Fruit fly (Drosophila melanogaster) whole organism, embryonic: ENCODE data around the gene CG33654.

Experiments used
- Awh ChIP-seq: fragments of 200-800 bp; sonication (Bioruptor generic); IDR thresholded peaks from 2 replicates; pipeline ENCODE4, ENCODE4 v1.3.6; 2022; ENCODE audit warnings: missing biosample characterization, missing genetic modification characterization
- B-H2 ChIP-seq: fragments of 200-800 bp; sonication (Bioruptor generic); optimal IDR thresholded peaks from 2 replicates; lab custom pipeline; 2018; ENCODE audit warnings: missing biosample characterization, mild to moderate bottlenecking, missing genetic modification characterization
- Blimp-1 ChIP-seq: fragments of 200-800 bp; sonication (Bioruptor generic); optimal IDR thresholded peaks from 3 replicates; lab custom pipeline; 2018; ENCODE audit warnings: missing biosample characterization, missing genetic modification characterization, mild to moderate bottlenecking, moderate library complexity, missing genetic modification reagents
- CG11504 ChIP-seq: fragments of 200-800 bp; sonication (Bioruptor generic); optimal IDR thresholded peaks from 3 replicates; lab custom pipeline; 2019; ENCODE audit warnings: missing biosample characterization, mild to moderate bottlenecking, missing genetic modification characterization, moderate library complexity
- CG12299 ChIP-seq: fragments of 200-800 bp; sonication (Bioruptor generic); optimal IDR thresholded peaks from 2 replicates; lab custom pipeline; 2018; ENCODE audit warnings: missing biosample characterization, mild to moderate bottlenecking, missing genetic modification characterization
- CG14050 ChIP-seq: fragments of 200-800 bp; sonication (Bioruptor generic); IDR thresholded peaks from 3 replicates; pipeline ENCODE4 v1.3.6; 2022; ENCODE audit warnings: missing biosample characterization, missing genetic modification characterization
- CG14667 ChIP-seq: fragments of 200-800 bp; sonication (Bioruptor generic); IDR thresholded peaks from 2 replicates; pipeline ENCODE4 v1.3.6; 2022; ENCODE audit warnings: missing biosample characterization, missing genetic modification characterization
- CG14710 ChIP-seq: fragments of 200-800 bp; sonication (Bioruptor generic); optimal IDR thresholded peaks from 3 replicates; lab custom pipeline; 2019; ENCODE audit warnings: missing biosample characterization, mild to moderate bottlenecking, missing genetic modification characterization, moderate library complexity
- CG15696 ChIP-seq: fragments of 200-800 bp; sonication (Bioruptor generic); optimal IDR thresholded peaks from 2 replicates; lab custom pipeline; 2019; ENCODE audit warnings: missing biosample characterization, mild to moderate bottlenecking, missing genetic modification characterization, moderate library complexity
- CG17328 ChIP-seq: fragments of 200-800 bp; sonication (Bioruptor generic); IDR thresholded peaks from 2 replicates; pipeline ENCODE4 v1.3.6; 2022; ENCODE audit warnings: missing biosample characterization, missing genetic modification characterization
- CG17912 ChIP-seq: fragments of 200-800 bp; sonication (Bioruptor generic); optimal IDR thresholded peaks from 2 replicates; lab custom pipeline; 2018; ENCODE audit warnings: missing biosample characterization, mild to moderate bottlenecking, missing genetic modification characterization
- CG2199 ChIP-seq: fragments of 200-800 bp; sonication (Bioruptor generic); IDR thresholded peaks from 3 replicates; pipeline ENCODE4 v1.3.6; 2022; ENCODE audit warnings: missing biosample characterization, missing genetic modification characterization
- CG3065 ChIP-seq: fragments of 200-800 bp; sonication (Bioruptor generic); optimal IDR thresholded peaks from 2 replicates; lab custom pipeline; 2016; ENCODE audit warnings: missing biosample characterization, missing genetic modification characterization
- CG31365 ChIP-seq: fragments of 200-800 bp; sonication (Bioruptor generic); optimal IDR thresholded peaks from 2 replicates; lab custom pipeline; 2018; ENCODE audit warnings: missing biosample characterization, mild to moderate bottlenecking, missing genetic modification characterization
- CG4360 ChIP-seq: fragments of 200-800 bp; sonication (Bioruptor generic); IDR thresholded peaks from 2 replicates; pipeline ENCODE4 v1.3.6; 2022; ENCODE audit warnings: missing biosample characterization, missing genetic modification characterization
- CG4820 ChIP-seq: fragments of 200-800 bp; sonication (Bioruptor generic); optimal IDR thresholded peaks from 3 replicates; lab custom pipeline; 2016; ENCODE audit warnings: missing biosample characterization, missing genetic modification characterization
- CG6175 ChIP-seq: fragments of 200-800 bp; sonication (Bioruptor generic); IDR thresholded peaks from 3 replicates; pipeline ENCODE4 v1.3.6; 2022; ENCODE audit warnings: missing biosample characterization, missing genetic modification characterization
- CG6689 ChIP-seq: fragments of 200-800 bp; sonication (Bioruptor generic); IDR thresholded peaks from 2 replicates; pipeline ENCODE4 v1.3.6; 2022; ENCODE audit warnings: missing biosample characterization, missing genetic modification characterization
- CG7963 ChIP-seq: fragments of 200-800 bp; sonication (Bioruptor generic); IDR thresholded peaks from 3 replicates; pipeline ENCODE4 v1.3.6; 2022; ENCODE audit warnings: missing biosample characterization, missing genetic modification characterization; ENCODE audit not compliant: partially characterized antibody
- CG8388 ChIP-seq: fragments of 200-800 bp; sonication (Bioruptor generic); optimal IDR thresholded peaks from 2 replicates; lab custom pipeline; 2019; ENCODE audit warnings: missing biosample characterization, mild to moderate bottlenecking, missing genetic modification characterization, moderate library complexity
- CG8944 ChIP-seq: fragments of 200-800 bp; sonication (Bioruptor generic); optimal IDR thresholded peaks from 3 replicates; lab custom pipeline; 2016; ENCODE audit warnings: missing biosample characterization, missing genetic modification characterization
- D19A ChIP-seq: fragments of 200-800 bp; optimal IDR thresholded peaks from 3 replicates; lab custom pipeline; 2019; ENCODE audit warnings: missing biosample characterization, mild to moderate bottlenecking, missing genetic modification characterization, moderate library complexity
- Dp ChIP-seq: fragments of 200-800 bp; sonication (Bioruptor generic); optimal IDR thresholded peaks from 2 replicates; lab custom pipeline; 2018; ENCODE audit warnings: missing biosample characterization, mild to moderate bottlenecking, missing genetic modification characterization, moderate library complexity
- H15 ChIP-seq: fragments of 200-800 bp; sonication (Bioruptor generic); IDR thresholded peaks from 3 replicates; pipeline ENCODE4 v1.3.6; 2022; ENCODE audit warnings: missing biosample characterization, missing genetic modification characterization
- Jarid2 ChIP-seq: fragments of 200-800 bp; sonication (Bioruptor generic); optimal IDR thresholded peaks from 3 replicates; lab custom pipeline; 2017; ENCODE audit warnings: mild to moderate bottlenecking, missing biosample characterization, missing genetic modification reagents, missing genetic modification characterization
- Mad ChIP-seq: fragments of 200-800 bp; sonication (Bioruptor generic); optimal IDR thresholded peaks from 2 replicates; lab custom pipeline; 2016; ENCODE audit warnings: missing biosample characterization, missing genetic modification characterization
- Max ChIP-seq: fragments of 200-800 bp; sonication (Bioruptor generic); optimal IDR thresholded peaks from 2 replicates; lab custom pipeline; 2016; ENCODE audit warnings: missing biosample characterization, mild to moderate bottlenecking, missing genetic modification characterization
- Opbp ChIP-seq: fragments of 200-800 bp; sonication (Bioruptor generic); IDR thresholded peaks from 3 replicates; pipeline ENCODE4 v1.3.6; 2022; ENCODE audit warnings: missing biosample characterization, missing genetic modification characterization; ENCODE audit not compliant: partially characterized antibody
- Sox102F ChIP-seq: fragments of 200-800 bp; sonication (Bioruptor generic); optimal IDR thresholded peaks from 2 replicates; lab custom pipeline; 2018; ENCODE audit warnings: missing biosample characterization, mild to moderate bottlenecking, missing genetic modification characterization, moderate library complexity
- YL-1 ChIP-seq: fragments of 200-800 bp; sonication (Bioruptor generic); optimal IDR thresholded peaks from 3 replicates; lab custom pipeline; 2017; ENCODE audit warnings: missing biosample characterization, mild to moderate bottlenecking, missing genetic modification characterization
- ara ChIP-seq: fragments of 200-800 bp; sonication (Bioruptor generic); IDR thresholded peaks from 2 replicates; pipeline ENCODE4 v1.3.6; 2022; ENCODE audit warnings: missing biosample characterization, missing genetic modification characterization
- bab2 ChIP-seq: fragments of 200-800 bp; sonication (Bioruptor generic); optimal IDR thresholded peaks from 2 replicates; lab custom pipeline; 2016; ENCODE audit warnings: missing biosample characterization, missing genetic modification characterization
- btn ChIP-seq: fragments of 200-800 bp; sonication (Bioruptor generic); optimal IDR thresholded peaks from 2 replicates; lab custom pipeline; 2016; ENCODE audit warnings: missing biosample characterization, missing genetic modification characterization
- cad ChIP-seq: fragments of >200 bp; optimal IDR thresholded peaks from 2 replicates; lab custom pipeline; 2017; ENCODE audit warnings: missing biosample characterization, missing genetic modification characterization
- chinmo ChIP-seq: fragments of 200-800 bp; sonication (Bioruptor generic); IDR thresholded peaks from 4 replicates; pipeline ENCODE4 v1.3.6; 2022; ENCODE audit warnings: missing biosample characterization, missing genetic modification characterization; ENCODE audit not compliant: partially characterized antibody
- crc ChIP-seq: fragments of 200-800 bp; sonication (Bioruptor generic); optimal IDR thresholded peaks from 2 replicates; lab custom pipeline; 2016; ENCODE audit warnings: missing biosample characterization, missing genetic modification characterization
- dmrt11E ChIP-seq: fragments of 200-800 bp; sonication (Bioruptor generic); optimal IDR thresholded peaks from 3 replicates; lab custom pipeline; 2018; ENCODE audit warnings: missing biosample characterization, mild to moderate bottlenecking, missing genetic modification characterization, moderate library complexity
- ewg ChIP-seq: fragments of 200-800 bp; sonication (Bioruptor generic); optimal IDR thresholded peaks from 3 replicates; lab custom pipeline; 2017; ENCODE audit warnings: mild to moderate bottlenecking, missing biosample characterization, missing genetic modification reagents, missing genetic modification characterization
- her ChIP-seq: fragments of 200-800 bp; sonication (Bioruptor generic); optimal IDR thresholded peaks from 2 replicates; lab custom pipeline; 2016; ENCODE audit warnings: missing biosample characterization, missing genetic modification characterization
- jing ChIP-seq: fragments of 200-800 bp; sonication (Bioruptor generic); optimal IDR thresholded peaks from 2 replicates; lab custom pipeline; 2018; ENCODE audit warnings: missing biosample characterization, mild to moderate bottlenecking, missing genetic modification characterization
- nau ChIP-seq: fragments of 200-800 bp; sonication (Bioruptor generic); optimal IDR thresholded peaks from 3 replicates; lab custom pipeline; 2017; ENCODE audit warnings: missing biosample characterization, mild to moderate bottlenecking, missing genetic modification characterization, missing genetic modification reagents
- pita ChIP-seq: fragments of 200-800 bp; sonication (Bioruptor generic); optimal IDR thresholded peaks from 2 replicates; lab custom pipeline; 2017; ENCODE audit warnings: missing biosample characterization, mild to moderate bottlenecking, missing genetic modification characterization
- pzg ChIP-seq: fragments of 200-800 bp; sonication (Bioruptor generic); optimal IDR thresholded peaks from 3 replicates; lab custom pipeline; 2018; ENCODE audit warnings: missing biosample characterization, mild to moderate bottlenecking, missing genetic modification characterization, moderate library complexity
- ranshi ChIP-seq: fragments of 200-800 bp; sonication (Bioruptor generic); IDR thresholded peaks from 2 replicates; pipeline ENCODE4 v1.3.6; 2022; ENCODE audit warnings: missing biosample characterization, missing genetic modification characterization
- schlank ChIP-seq: fragments of 200-800 bp; sonication (Bioruptor generic); optimal IDR thresholded peaks from 2 replicates; lab custom pipeline; 2018; ENCODE audit warnings: missing biosample characterization, mild to moderate bottlenecking, missing genetic modification characterization
- slou ChIP-seq: fragments of 200-800 bp; sonication (Bioruptor generic); optimal IDR thresholded peaks from 3 replicates; lab custom pipeline; 2016; ENCODE audit warnings: missing biosample characterization, missing genetic modification characterization
- sug ChIP-seq: fragments of 200-800 bp; optimal IDR thresholded peaks from 2 replicates; lab custom pipeline; 2019; ENCODE audit warnings: missing biosample characterization, mild to moderate bottlenecking, missing genetic modification characterization, moderate library complexity
- tin ChIP-seq: fragments of 200-800 bp; sonication (Bioruptor generic); optimal IDR thresholded peaks from 3 replicates; lab custom pipeline; 2016; ENCODE audit warnings: missing biosample characterization, missing genetic modification characterization
- twi ChIP-seq: fragments of 200-800 bp; optimal IDR thresholded peaks from 2 replicates; lab custom pipeline; 2019; ENCODE audit warnings: missing biosample characterization, mild to moderate bottlenecking, missing genetic modification characterization, moderate library complexity
- vnd ChIP-seq: fragments of 200-800 bp; sonication (Bioruptor generic); IDR thresholded peaks from 3 replicates; pipeline ENCODE4 v1.3.6; 2022; ENCODE audit warnings: missing biosample characterization, missing genetic modification characterization; ENCODE audit not compliant: partially characterized antibody
- yki ChIP-seq: fragments of >200 bp; optimal IDR thresholded peaks from 3 replicates; lab custom pipeline; 2018

Gene CG33654

DNA sequence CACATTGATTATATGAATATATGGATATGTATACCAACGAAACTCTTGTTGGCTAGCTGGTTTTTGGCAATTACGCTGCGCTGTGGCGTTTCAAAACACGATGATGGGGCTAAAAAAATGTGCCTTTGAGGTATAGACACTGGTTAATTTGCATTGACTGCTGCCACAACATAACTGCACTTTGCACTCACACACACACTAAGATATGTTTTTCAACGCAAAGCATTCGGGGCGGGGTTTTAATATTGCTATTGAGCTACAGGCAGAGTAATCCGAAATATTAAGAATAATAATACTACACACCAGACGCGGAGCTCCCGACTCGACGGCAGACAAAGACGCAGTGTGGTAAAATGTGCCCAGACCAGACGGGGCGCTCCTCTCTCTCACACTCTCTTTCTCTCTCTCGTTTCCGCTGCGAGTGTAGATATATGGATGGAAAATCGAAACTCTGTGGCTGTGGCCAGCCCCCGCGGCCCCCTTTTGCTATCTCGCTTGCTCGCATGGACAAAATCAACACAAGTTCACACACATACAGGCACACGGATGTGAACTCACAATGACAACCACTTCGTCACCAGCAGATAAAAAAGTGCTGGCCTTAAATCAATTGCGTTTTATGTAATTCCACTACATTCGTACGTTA is 31.9 kb downstream of the CG33654 start (continued):
- TF ChIP-seq jing (GFP tag; lab: Kevin White, UChicago) (no peak), B-H2 (GFP tag; lab: Kevin White, UChicago) (peak; percentile 50), CG4360 (no peak), bab2 (GFP tag; lab: Kevin White, UChicago) (peak; percentile 5), yki (peak; percentile 50), crc (no peak), CG8944 (GFP tag; lab: Kevin White, UChicago) (no peak), btn (GFP tag; lab: Kevin White, UChicago) (no peak), CG2199 (GFP tag; lab: Robert Waterston, UW) (no peak), Opbp (no peak), YL-1 (GFP tag; lab: Kevin White, UChicago) (peak; percentile 60), her (GFP tag; lab: Kevin White, UChicago) (peak; percentile 68), chinmo (GFP tag; lab: Robert Waterston, UW) (no peak), schlank (tag; lab: Kevin White, UChicago) (peak; percentile 44), ranshi (GFP tag; lab: Robert Waterston, UW) (no peak), CG14050 (GFP tag; lab: Robert Waterston, UW) (no peak), cad (GFP tag; lab: Kevin White, UChicago) (no peak), slou (GFP tag; lab: Kevin White, UChicago) (no peak), CG14710 (tag; lab: Kevin White, UChicago) (no peak), CG3065 (GFP tag; lab: Kevin White, UChicago) (no peak), sug (tag; lab: Kevin White, UChicago) (peak; percentile 77), CG4820 (GFP tag; lab: Kevin White, UChicago) (no peak), tin (GFP tag; lab: Kevin White, UChicago) (peak; percentile 15), Jarid2 (GFP tag; lab: Kevin White, UChicago) (peak; percentile 52), CG6175 (no peak), CG15696 (tag; lab: Kevin White, UChicago) (no peak), Dp (GFP tag; lab: Kevin White, UChicago) (no peak), Awh (GFP tag; lab: Robert Waterston, UW) (no peak), Sox102F (GFP tag; lab: Kevin White, UChicago) (no peak), CG17328 (GFP tag; lab: Robert Waterston, UW) (no peak), Max (GFP tag; lab: Kevin White, UChicago) (no peak), Mad (GFP tag; lab: Kevin White, UChicago) (no peak), CG11504 (tag; lab: Kevin White, UChicago) (no peak), dmrt11E (no peak), CG31365 (tag; lab: Kevin White, UChicago) (peak; percentile 63), CG17912 (GFP tag; lab: Kevin White, UChicago) (peak; percentile 87), ewg (GFP tag; lab: Kevin White, UChicago) (peak; percentile 11), CG8388 (GFP tag; lab: Kevin White, UChicago) (no peak), ara (GFP tag; lab: Robert Waterston, UW) (no peak), vnd (GFP tag; lab: Robert Waterston, UW) (no peak), pzg (GFP tag; lab: Kevin White, UChicago) (peak; percentile 49), D19A (tag; lab: Kevin White, UChicago) (peak; percentile 0), nau (GFP tag; lab: Kevin White, UChicago) (peak; percentile 71), pita (GFP tag; lab: Kevin White, UChicago) (no peak), CG12299 (no peak), CG14667 (GFP tag; lab: Robert Waterston, UW) (no peak), twi (tag; lab: Kevin White, UChicago) (no peak), H15 (GFP tag; lab: Robert Waterston, UW) (no peak), Blimp-1 (GFP tag; lab: Kevin White, UChicago) (no peak), CG7963 (GFP tag; lab: Robert Waterston, UW) (no peak), CG6689 (no peak)
